Worm (Caenorhabditis elegans): ENCODE measurements around the gene K01B6.4.

K01B6.4 gene

DNA sequence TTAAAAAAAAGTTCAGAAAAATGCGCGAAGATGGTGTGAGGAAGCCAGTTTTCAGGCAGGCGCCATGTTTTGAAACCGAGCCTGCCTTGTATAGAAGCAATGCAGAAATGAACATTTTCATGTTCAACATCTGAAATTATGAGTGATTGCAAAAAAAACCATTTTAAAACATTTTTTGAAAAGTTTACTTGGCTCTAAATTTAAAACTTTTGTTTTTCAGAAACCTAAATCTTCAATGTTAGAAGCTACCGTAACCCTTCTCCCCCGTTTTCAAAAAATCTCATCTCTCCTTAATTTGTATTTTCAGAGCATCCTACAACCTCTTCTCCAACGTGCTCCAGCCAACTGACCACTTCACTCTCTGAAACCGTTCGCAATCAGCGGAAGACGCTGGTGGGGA, 15.8 kb downstream of the K01B6.4 start, which contains the start of gene fozi-1:
Gene fozi-1 (plus strand): TSS at position 301 of the 400 bp plus-strand sequence.
- TF ChIP-seq nhr-12 (tag; optimal IDR thresholded peaks at IDR 0.05) (no peak), blmp-1 (tag; optimal IDR thresholded peaks at IDR 0.05) (no peak), sptf-1 (tag; optimal IDR thresholded peaks at IDR 0.05) (no peak), ceh-39 (tag; optimal IDR thresholded peaks at IDR 0.05) (no peak), ceh-43 (GFP tag; optimal IDR thresholded peaks at IDR 0.05) (no peak), hlh-1 (tag; optimal IDR thresholded peaks at IDR 0.05) (no peak), M03D4.4 (tag; optimal IDR thresholded peaks at IDR 0.05) (no peak), nhr-76 (tag; optimal IDR thresholded peaks at IDR 0.05) (no peak), cnd-1 (tag; optimal IDR thresholded peaks at IDR 0.05) (no peak), ham-2 (GFP tag; optimal IDR thresholded peaks at IDR 0.05) (no peak), nhr-2 (tag; optimal IDR thresholded peaks at IDR 0.05) (no peak), mep-1 (tag; optimal IDR thresholded peaks at IDR 0.05) (no peak), lin-13 (tag; optimal IDR thresholded peaks at IDR 0.05) (no peak), mab-5 (tag; optimal IDR thresholded peaks at IDR 0.05) (no peak), ztf-11 (tag; optimal IDR thresholded peaks at IDR 0.05) (no peak), ceh-83 (GFP tag; optimal IDR thresholded peaks at IDR 0.05) (no peak), drap-1 (GFP tag; optimal IDR thresholded peaks at IDR 0.05) (no peak), mls-2 (tag; optimal IDR thresholded peaks at IDR 0.05) (no peak)

DNA sequence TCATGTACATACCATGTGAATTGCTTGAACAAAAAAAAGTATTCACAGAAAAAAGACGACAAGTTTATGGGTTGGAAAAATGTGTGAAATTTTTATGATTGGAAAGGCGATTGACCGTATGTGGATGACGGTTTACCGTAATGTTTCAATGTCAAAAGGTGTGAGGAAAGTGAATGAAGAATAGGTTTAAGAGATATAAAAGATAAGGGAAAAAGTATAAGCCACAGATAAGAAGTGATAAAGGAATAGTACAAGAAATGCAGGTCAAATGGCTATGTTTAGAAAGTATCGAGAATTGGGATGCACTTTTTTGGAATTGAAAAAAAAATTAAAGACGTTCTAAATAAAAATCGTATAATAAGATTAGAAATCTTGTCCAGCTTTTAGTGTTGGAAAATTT, 19.4 kb downstream of the K01B6.4 start:
- TF ChIP-seq mls-2 (tag; optimal IDR thresholded peaks at IDR 0.05) (no peak), lin-32 (GFP tag; optimal IDR thresholded peaks at IDR 0.05) (no peak), lsy-2 (tag; optimal IDR thresholded peaks at IDR 0.05) (no peak), M03D4.4 (tag; optimal IDR thresholded peaks at IDR 0.05) (no peak), ceh-39 (tag; optimal IDR thresholded peaks at IDR 0.05) (no peak), unc-62 (GFP tag; optimal IDR thresholded peaks at IDR 0.05) (no peak)

DNA sequence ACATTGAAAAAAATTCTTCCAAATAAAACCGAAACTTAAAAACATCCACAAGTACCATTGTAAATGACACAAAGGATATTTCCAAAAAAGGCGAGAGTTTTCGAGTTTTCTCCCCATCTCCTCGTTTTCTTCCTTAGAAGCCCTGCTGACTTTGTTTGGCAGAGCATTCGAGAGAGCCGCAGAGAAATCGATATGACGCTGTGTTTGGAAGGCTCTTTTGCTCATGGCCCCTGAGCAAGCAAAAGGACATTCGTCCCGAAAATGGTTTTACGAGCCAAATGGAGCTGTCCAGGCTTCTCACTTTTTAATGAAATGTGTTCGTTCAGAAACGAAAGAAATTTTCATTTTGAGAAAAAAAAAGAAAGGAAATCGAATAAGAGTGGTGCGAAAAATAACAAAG, 25.1 kb downstream of the K01B6.4 start:
- peak; percentile 42 for TF ChIP-seq ces-1 (GFP tag; optimal IDR thresholded peaks at IDR 0.05)
- TF ChIP-seq mep-1 (tag; optimal IDR thresholded peaks at IDR 0.05), result no peak

DNA sequence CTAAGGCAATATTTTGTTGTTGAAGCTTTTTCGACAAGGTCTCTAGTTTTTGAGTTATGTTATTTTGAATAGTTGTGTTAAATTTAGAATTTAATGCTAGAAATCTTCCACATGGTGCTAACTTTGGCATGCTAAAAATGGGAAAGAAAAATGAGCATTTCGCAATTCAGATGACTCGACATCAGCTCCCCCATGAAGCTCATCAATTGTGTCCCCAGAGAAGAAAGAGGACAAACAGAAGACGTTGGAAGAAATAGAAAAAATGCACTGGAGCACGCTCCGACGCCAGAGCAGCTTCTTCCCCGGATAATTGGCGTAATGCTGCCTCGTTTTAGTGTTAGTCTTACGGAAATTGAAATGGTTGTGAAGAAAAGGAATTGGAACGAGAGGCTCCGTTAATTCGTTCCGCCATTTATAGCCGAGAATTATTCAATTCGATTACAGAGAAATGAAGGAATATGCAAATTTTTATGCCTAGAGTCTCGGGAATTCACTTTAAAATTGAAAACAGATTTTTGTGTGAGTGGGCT, 25.8 kb downstream of the K01B6.4 start:
- TF ChIP-seq mep-1 (tag; optimal IDR thresholded peaks at IDR 0.05) (no peak), ces-1 (GFP tag; optimal IDR thresholded peaks at IDR 0.05) (peak; percentile 81)

DNA sequence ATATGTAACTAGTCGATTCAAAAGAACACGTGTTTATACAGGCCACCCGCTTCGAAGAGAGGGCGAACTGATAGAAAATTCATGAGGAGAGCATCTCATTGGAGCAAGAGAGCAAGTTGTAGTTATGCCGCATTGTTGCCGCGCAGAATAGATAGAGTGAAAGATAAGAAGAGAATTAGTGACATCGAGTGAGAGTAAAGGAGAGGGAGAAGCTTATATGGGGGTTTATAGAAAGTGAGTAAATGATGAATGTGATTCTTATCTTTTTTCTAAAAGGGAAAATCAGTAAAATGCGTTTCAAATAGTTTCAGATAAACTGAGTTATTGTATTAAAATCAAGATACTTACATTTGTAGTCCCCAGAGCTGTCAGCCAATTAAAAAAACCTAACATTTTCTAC, 27.1 kb downstream of the K01B6.4 start:
- no peak for TF ChIP-seq flh-1 (GFP tag; optimal IDR thresholded peaks at IDR 0.05)
- no peak for TF ChIP-seq zip-8 (tag; optimal IDR thresholded peaks at IDR 0.05)
- no peak for TF ChIP-seq nhr-237 (tag; optimal IDR thresholded peaks at IDR 0.05)
- TF ChIP-seq elt-3 (tag; optimal IDR thresholded peaks at IDR 0.05), result no peak
- TF ChIP-seq drap-1 (GFP tag; optimal IDR thresholded peaks at IDR 0.05), result no peak
- TF ChIP-seq mep-1 (tag; optimal IDR thresholded peaks at IDR 0.05), result no peak
- TF ChIP-seq unc-120 (tag; optimal IDR thresholded peaks at IDR 0.05; ENCODE audit: poor library complexity, severe bottlenecking), result no peak

DNA sequence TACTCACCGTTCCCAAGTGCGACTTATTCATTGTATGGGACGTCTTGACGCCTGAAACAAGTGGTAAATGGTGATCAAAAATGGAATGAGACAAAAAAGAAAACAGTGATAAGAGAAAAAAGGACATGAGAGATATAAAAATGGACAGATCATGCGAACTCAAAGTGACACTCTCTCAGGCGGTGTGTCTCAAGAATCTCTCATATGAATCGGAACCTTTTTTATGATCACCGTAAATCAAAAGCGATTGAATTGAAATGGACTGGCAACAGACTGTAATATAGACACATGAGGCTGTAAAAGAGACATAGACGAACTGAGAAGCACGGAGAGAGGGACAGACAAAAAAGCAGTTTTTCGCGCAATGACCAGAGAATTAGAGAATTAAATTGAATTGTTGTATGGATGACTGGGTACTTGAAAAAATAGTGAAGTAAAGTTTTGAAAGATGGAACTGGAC, 28.2 kb downstream of the K01B6.4 start, which contains the start of gene clip-1:
Gene clip-1 (minus strand): TSS at position 51 of the 460 bp plus-strand sequence.
- TF ChIP-seq ceh-39 (tag; optimal IDR thresholded peaks at IDR 0.05) (no peak), blmp-1 (tag; optimal IDR thresholded peaks at IDR 0.05) (no peak), unc-62 (GFP tag; optimal IDR thresholded peaks at IDR 0.05) (peak; percentile 12), lin-13 (tag; optimal IDR thresholded peaks at IDR 0.05) (no peak), ces-1 (GFP tag; optimal IDR thresholded peaks at IDR 0.05) (peak; percentile 31)

DNA sequence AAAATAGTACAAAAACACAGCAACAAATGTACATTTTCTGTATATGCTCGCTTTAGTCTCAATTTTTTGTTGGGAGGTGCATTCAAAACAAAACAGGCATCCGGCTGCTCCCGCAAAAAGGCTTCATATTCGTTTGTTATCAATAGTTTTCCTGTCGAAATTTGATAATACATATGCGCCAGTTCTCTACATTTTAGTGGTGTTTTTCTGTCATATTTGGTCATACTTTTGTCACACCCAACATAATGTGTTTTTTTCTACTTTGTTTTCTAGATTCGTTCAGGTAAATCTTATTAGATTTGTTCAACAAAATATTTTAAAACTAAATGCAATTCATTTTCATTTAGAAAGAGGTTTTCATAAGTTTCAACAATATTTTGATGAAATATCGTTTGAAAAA, 38.7 kb downstream of the K01B6.4 start:
- TF ChIP-seq hlh-1 (tag; optimal IDR thresholded peaks at IDR 0.05), result no peak
- TF ChIP-seq elt-1 (tag; optimal IDR thresholded peaks at IDR 0.05; ENCODE audit: borderline replicate concordance, insufficient read depth), result no peak
- TF ChIP-seq drap-1 (GFP tag; optimal IDR thresholded peaks at IDR 0.05), result no peak
- no peak for TF ChIP-seq snpc-4 (tag; optimal IDR thresholded peaks at IDR 0.05)
- TF ChIP-seq lin-13 (tag; optimal IDR thresholded peaks at IDR 0.05), result no peak
- TF ChIP-seq elt-3 (tag; optimal IDR thresholded peaks at IDR 0.05), result no peak
- no peak for TF ChIP-seq nhr-2 (tag; optimal IDR thresholded peaks at IDR 0.05)
- no peak for TF ChIP-seq ceh-83 (GFP tag; optimal IDR thresholded peaks at IDR 0.05)
- TF ChIP-seq ztf-11 (tag; optimal IDR thresholded peaks at IDR 0.05), result no peak
- TF ChIP-seq flh-1 (GFP tag; optimal IDR thresholded peaks at IDR 0.05), result no peak
